Fruit fly (Drosophila melanogaster) whole organism, adult: ENCODE data around the gene inaF-B.

Source experiments
- Clk ChIP-seq: fragments of 200-800 bp; sonication (Bioruptor generic); optimal IDR thresholded peaks from 2 replicates; lab custom pipeline; 2017; ENCODE audit warnings: missing biosample characterization, missing genetic modification characterization
- cic ChIP-seq: fragments of 200-800 bp; sonication (Bioruptor generic); optimal IDR thresholded peaks from 2 replicates; lab custom pipeline; 2017; ENCODE audit warnings: missing biosample characterization, mild to moderate bottlenecking, missing genetic modification characterization, moderate library complexity
- cnc ChIP-seq, 2 experiments: fragments of >200 bp; optimal IDR thresholded peaks; 2 replicates each; lab custom pipeline; 2017
- pad ChIP-seq: fragments of 200-800 bp; sonication (Bioruptor generic); optimal IDR thresholded peaks from 3 replicates; lab custom pipeline; 2017; ENCODE audit warnings: missing biosample characterization, missing genetic modification characterization, mild to moderate bottlenecking, moderate library complexity, missing genetic modification reagents

- no peak for TF ChIP-seq cic (GFP tag; lab: Kevin White, UChicago)
- TF ChIP-seq pad (GFP tag; lab: Kevin White, UChicago): no peak
- no peak for TF ChIP-seq cnc (optimal IDR thresholded peaks at IDR 0.05; lab: Kevin White, UChicago)
- TF ChIP-seq Clk: no peak
These were observed 3.6 kb downstream of the inaF-B start, which contains the start of gene inaF-D for dm6 chrX:11728999-11729398.
